Fruit fly (Drosophila melanogaster): Measurements from ENCODE around the gene GC.

Gene GC

DNA sequence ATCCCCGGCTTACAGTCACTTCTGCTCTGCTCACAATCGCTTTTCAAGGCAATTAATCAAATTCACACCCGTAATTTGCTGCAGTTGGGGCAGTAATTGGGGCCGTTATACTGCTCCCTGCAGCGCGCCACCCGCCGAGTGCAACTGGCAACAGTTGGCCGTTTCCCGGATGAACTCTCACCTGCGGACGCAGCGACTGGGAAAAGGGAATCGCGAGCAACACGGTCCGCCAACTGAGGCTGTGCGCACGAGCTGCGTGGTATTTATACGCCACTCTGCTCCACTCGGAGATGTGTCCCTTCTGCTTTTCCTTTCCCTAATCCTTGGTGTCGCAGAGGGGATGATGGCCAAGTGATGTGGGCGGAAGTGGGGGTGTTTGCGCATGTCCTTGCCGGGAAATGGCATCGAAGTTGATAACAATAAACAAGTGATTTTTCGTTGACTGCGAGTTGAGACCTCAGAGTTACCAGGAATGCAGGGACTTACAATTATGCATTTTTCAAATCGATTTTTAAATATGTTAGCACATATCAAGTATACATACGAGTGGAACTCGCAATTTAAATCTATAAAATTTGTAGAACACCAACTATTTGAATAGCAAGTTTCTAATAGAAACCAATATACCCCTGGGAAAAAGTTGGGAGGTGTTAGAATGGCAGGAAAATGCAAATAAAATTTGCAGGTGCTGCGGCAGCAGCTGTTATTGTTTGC lies at the start of gene GC:
Gene GC, minus strand, starts transcription at position 238 of the 714 bp plus-strand sequence.
- TF ChIP-seq h (GFP tag; optimal IDR thresholded peaks at IDR 0.05) (no peak), foxo (GFP tag; optimal IDR thresholded peaks at IDR 0.05) (peak in 1 of 2 experiments; percentile 17), OdsH (GFP tag; optimal IDR thresholded peaks at IDR 0.05) (peak; percentile 6), woc (GFP tag; optimal IDR thresholded peaks at IDR 0.05) (no peak), rgr (GFP tag; optimal IDR thresholded peaks at IDR 0.05) (peak; percentile 9), dl (GFP tag; optimal IDR thresholded peaks at IDR 0.05; ENCODE audit: insufficient read depth in 1 of 2, partially characterized antibody in 2 of 2) (no peak), Vsx2 (GFP tag; optimal IDR thresholded peaks at IDR 0.05; ENCODE audit: partially characterized antibody) (peak; percentile 41), N (GFP tag; optimal IDR thresholded peaks at IDR 0.05) (no peak), Dif (GFP tag; optimal IDR thresholded peaks at IDR 0.05; ENCODE audit: partially characterized antibody) (peak; percentile 29), tai (GFP tag; optimal IDR thresholded peaks at IDR 0.05) (no peak), fru (GFP tag; optimal IDR thresholded peaks at IDR 0.05) (no peak), CrebA (GFP tag; optimal IDR thresholded peaks at IDR 0.05; ENCODE audit: borderline replicate concordance) (no peak), sv (GFP tag; optimal IDR thresholded peaks at IDR 0.05) (no peak), br (GFP tag; optimal IDR thresholded peaks at IDR 0.05) (no peak), Hnf4 (GFP tag; optimal IDR thresholded peaks at IDR 0.05) (no peak), ey (GFP tag; optimal IDR thresholded peaks at IDR 0.05) (peak; percentile 43), GATAd (GFP tag; optimal IDR thresholded peaks at IDR 0.05) (no peak)

DNA sequence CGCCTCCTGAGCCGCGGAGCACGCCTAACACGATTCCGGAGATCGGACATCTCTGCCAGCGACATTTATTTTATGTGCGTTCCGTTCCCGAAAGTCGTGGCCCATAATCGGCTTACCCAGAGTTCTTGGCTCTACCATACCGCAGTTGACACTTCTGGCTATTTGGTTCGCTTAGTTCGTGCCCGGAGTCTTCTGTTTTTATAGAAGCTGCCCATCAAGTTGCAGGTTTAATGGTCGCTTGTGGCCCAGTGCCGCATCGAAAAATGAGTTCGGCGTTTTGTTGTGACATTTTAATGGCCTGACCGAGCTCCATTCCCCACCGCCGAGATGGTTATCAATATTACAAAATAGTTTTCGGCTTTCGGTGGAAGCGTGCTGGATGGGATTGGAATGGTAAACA lies 47.1 kb upstream of the GC start:
- TF ChIP-seq rgr (GFP tag; optimal IDR thresholded peaks at IDR 0.05) (no peak), N (GFP tag; optimal IDR thresholded peaks at IDR 0.05) (no peak), ey (GFP tag; optimal IDR thresholded peaks at IDR 0.05) (no peak), Dfd (GFP tag; optimal IDR thresholded peaks at IDR 0.05) (no peak), brk (GFP tag; optimal IDR thresholded peaks at IDR 0.05) (no peak), Hnf4 (GFP tag; optimal IDR thresholded peaks at IDR 0.05) (no peak), dsf (GFP tag; optimal IDR thresholded peaks at IDR 0.05; ENCODE audit: borderline replicate concordance) (no peak), foxo (GFP tag; optimal IDR thresholded peaks at IDR 0.05) (no peak), br (GFP tag; optimal IDR thresholded peaks at IDR 0.05) (no peak), Jra (GFP tag; optimal IDR thresholded peaks at IDR 0.05) (no peak), HLH106 (tag; optimal IDR thresholded peaks at IDR 0.05) (no peak), Vsx2 (GFP tag; optimal IDR thresholded peaks at IDR 0.05; ENCODE audit: partially characterized antibody) (no peak), Hr78 (GFP tag; optimal IDR thresholded peaks at IDR 0.05) (no peak), sv (GFP tag; optimal IDR thresholded peaks at IDR 0.05) (no peak), Rel (GFP tag; optimal IDR thresholded peaks at IDR 0.05) (no peak), Rel (tag; optimal IDR thresholded peaks at IDR 0.05) (no peak), lola (GFP tag; optimal IDR thresholded peaks at IDR 0.05) (no peak), pan (optimal IDR thresholded peaks at IDR 0.05) (no peak)

DNA sequence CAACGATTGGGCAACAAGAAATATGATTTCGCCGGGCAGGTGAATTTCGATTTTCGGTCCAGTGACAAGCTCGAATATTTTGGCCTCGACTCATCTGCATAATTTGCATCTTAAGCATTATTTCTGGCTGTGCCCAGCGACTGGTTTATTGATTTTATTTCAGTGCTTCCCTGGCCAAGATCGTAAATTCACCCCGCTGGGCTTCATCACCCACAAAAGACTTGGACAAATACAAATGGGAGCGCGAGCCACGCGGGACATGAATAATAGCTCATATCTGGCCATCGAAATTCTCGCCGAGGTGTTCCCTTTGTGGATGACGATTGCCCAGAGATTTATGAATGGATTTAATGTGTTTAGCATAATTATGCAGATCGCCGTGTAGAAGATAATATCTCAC lies 46.1 kb upstream of the GC start:
- TF ChIP-seq OdsH (GFP tag; optimal IDR thresholded peaks at IDR 0.05) (no peak), sv (GFP tag; optimal IDR thresholded peaks at IDR 0.05) (no peak), br (GFP tag; optimal IDR thresholded peaks at IDR 0.05) (no peak)

DNA sequence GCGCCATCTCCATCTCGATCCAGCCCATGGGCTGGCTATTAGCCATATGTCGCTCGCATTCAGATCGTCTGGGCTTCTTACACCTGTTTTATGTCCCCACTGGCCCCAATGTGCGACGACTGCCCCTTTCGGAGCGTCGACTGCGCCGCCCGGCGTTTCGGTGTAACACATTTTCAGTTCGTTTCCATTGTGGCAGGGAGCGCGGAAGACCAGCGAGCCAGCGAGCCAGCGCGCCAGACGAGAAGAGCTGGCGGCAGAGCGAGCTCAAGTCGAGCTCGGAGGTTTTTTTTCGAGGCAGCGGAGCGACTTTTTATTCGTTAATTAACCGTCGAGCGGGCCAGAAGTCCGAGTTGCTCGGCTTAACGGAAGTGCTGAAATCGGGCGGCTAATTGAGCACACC lies 45.3 kb upstream of the GC start, which contains the start of gene CG7991:
Gene CG7991, plus strand, starts transcription at position 329 of the 400 bp plus-strand sequence.
- TF ChIP-seq Jra (GFP tag; optimal IDR thresholded peaks at IDR 0.05) (no peak), dsf (GFP tag; optimal IDR thresholded peaks at IDR 0.05; ENCODE audit: borderline replicate concordance) (no peak), CG9705 (GFP tag; optimal IDR thresholded peaks at IDR 0.05) (no peak), Sp1 (GFP tag; optimal IDR thresholded peaks at IDR 0.05) (no peak), Myc (optimal IDR thresholded peaks at IDR 0.05) (no peak)

DNA sequence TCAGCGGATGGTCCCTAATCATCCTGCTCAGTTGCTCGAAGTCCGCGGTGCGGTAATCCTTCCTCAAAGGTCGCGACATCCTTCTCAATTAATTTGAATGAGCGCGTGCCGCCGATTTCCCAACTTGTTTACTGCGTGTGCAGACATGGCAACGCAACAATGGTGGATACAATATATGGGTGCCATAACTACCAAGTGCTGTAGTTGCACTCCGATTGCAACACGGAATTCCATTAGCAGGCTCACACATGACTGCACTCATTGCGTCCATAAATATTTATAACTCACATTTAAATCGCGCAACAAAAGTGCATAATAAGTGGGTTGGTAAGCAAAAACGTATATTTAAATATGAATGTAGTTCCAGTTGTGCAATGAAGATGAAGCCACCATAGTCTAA lies 43.5 kb upstream of the GC start, which contains the start of gene CG13930:
Gene CG13930, minus strand, starts transcription at position 101 of the 400 bp plus-strand sequence.
- TF ChIP-seq rgr (GFP tag; optimal IDR thresholded peaks at IDR 0.05) = no peak
- TF ChIP-seq Mio (GFP tag; optimal IDR thresholded peaks at IDR 0.05) = no peak
- no peak for TF ChIP-seq Hr83 (GFP tag; optimal IDR thresholded peaks at IDR 0.05; ENCODE audit: poor library complexity, severe bottlenecking)
- no peak for TF ChIP-seq h (GFP tag; optimal IDR thresholded peaks at IDR 0.05)
- no peak for TF ChIP-seq br (GFP tag; optimal IDR thresholded peaks at IDR 0.05)
- TF ChIP-seq fru (GFP tag; optimal IDR thresholded peaks at IDR 0.05) = no peak
- TF ChIP-seq HLH106 (tag; optimal IDR thresholded peaks at IDR 0.05) = no peak
- no peak for TF ChIP-seq pan (optimal IDR thresholded peaks at IDR 0.05)
- no peak for TF ChIP-seq GATAd (GFP tag; optimal IDR thresholded peaks at IDR 0.05)
- no peak for TF ChIP-seq Dfd (GFP tag; optimal IDR thresholded peaks at IDR 0.05)
- no peak for TF ChIP-seq brk (GFP tag; optimal IDR thresholded peaks at IDR 0.05)
- no peak for TF ChIP-seq dmrt93B (GFP tag; optimal IDR thresholded peaks at IDR 0.05)
- no peak for TF ChIP-seq sv (GFP tag; optimal IDR thresholded peaks at IDR 0.05)
- no peak for TF ChIP-seq Rel (GFP tag; optimal IDR thresholded peaks at IDR 0.05)
- no peak for TF ChIP-seq Rel (tag; optimal IDR thresholded peaks at IDR 0.05)
- no peak for TF ChIP-seq foxo (GFP tag; optimal IDR thresholded peaks at IDR 0.05)
- no peak for TF ChIP-seq Hr78 (GFP tag; optimal IDR thresholded peaks at IDR 0.05)
- TF ChIP-seq Vsx2 (GFP tag; optimal IDR thresholded peaks at IDR 0.05; ENCODE audit: partially characterized antibody) = no peak
- TF ChIP-seq dsf (GFP tag; optimal IDR thresholded peaks at IDR 0.05; ENCODE audit: borderline replicate concordance) = no peak
- TF ChIP-seq CG32264 (GFP tag; optimal IDR thresholded peaks at IDR 0.05) = no peak
